Fruit fly (Drosophila melanogaster): ENCODE measurements around the gene vn.

The vn gene

DNA sequence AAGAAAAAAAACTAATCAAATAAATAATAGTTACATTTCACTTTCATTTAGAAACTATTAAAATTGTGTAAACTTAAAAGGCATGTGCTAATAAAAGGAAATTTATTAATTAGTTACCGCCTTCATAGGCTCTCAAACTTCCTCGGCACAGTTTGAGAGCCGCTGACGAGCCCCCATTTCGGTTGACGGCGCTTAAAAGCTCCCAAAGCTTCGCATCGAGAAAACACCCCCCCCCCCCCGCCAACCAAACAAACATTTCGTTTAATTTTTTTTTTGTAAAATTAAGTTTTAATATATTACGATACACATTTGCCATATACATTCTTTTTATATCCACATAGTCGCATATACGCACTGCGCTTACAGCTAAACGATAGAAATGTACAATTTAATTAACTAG lies 48.2 kb downstream of the vn start:
- TF ChIP-seq psq (GFP tag; optimal IDR thresholded peaks at IDR 0.05): no peak
- peak; percentile 15 for TF ChIP-seq Myc (optimal IDR thresholded peaks at IDR 0.05)

dm6 chr3L:5796493-5796998 lies 48.9 kb downstream of the vn start, which contains the start of gene Tektin-C:
Tektin-C (minus strand) TSS chr3L:5796543.
- TF ChIP-seq HLH106 (tag; optimal IDR thresholded peaks at IDR 0.05) (no peak), dmrt93B (GFP tag; optimal IDR thresholded peaks at IDR 0.05) (no peak), ey (GFP tag; optimal IDR thresholded peaks at IDR 0.05) (no peak), N (GFP tag; optimal IDR thresholded peaks at IDR 0.05) (no peak), CG32264 (GFP tag; optimal IDR thresholded peaks at IDR 0.05) (no peak)

DNA sequence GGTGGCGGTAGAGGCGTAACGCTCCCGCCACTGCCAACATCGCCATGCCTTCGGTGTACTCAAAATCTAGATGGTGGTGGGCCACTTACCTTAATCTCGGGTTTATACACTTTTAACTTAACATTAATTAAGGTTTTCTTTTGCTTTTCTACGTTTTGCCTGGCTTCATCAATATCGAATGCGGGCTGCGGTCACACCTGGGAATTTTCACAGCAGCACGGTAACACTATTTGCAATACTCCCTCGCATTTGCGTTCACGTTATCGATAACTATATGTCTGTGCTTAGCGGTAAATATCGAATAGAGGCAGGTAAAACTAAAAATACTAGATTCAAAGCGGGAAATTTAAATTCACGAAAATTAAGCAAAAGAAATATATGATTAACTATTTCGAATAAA lies 51.5 kb downstream of the vn start, which contains the start of gene Bre1:
Gene Bre1, minus strand, starts transcription at position 226 of the 400 bp plus-strand sequence.
- no peak for TF ChIP-seq h (GFP tag; optimal IDR thresholded peaks at IDR 0.05)

DNA sequence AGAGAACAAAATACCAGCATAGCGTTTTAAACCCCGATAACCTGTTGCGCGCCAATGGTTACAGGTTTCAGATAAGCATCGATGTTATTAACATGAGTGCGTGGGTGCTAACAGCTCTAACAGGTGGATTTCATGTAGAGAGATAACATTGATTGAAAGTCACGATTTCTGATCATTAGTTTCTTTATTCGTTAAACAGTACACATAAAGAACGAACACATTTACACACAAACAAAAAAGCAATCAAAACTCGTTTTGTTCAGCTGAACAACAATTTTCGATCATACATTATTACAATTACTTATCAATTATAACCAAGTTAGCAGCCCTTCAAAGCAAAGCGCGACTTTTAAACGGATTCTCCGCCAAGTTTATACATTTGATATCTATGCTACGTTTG lies 55.8 kb downstream of the vn start:
- TF ChIP-seq foxo (GFP tag; optimal IDR thresholded peaks at IDR 0.05): peak in 1 of 2 experiments; percentile 6
- TF ChIP-seq dmrt93B (GFP tag; optimal IDR thresholded peaks at IDR 0.05): no peak
- TF ChIP-seq woc (GFP tag; optimal IDR thresholded peaks at IDR 0.05): no peak
- TF ChIP-seq CG9705 (GFP tag; optimal IDR thresholded peaks at IDR 0.05): peak; percentile 23
- peak; percentile 30 for TF ChIP-seq fru (GFP tag; optimal IDR thresholded peaks at IDR 0.05)
- peak; percentile 32 for TF ChIP-seq OdsH (GFP tag; optimal IDR thresholded peaks at IDR 0.05)
- no peak for TF ChIP-seq br (GFP tag; optimal IDR thresholded peaks at IDR 0.05)
- no peak for TF ChIP-seq tai (GFP tag; optimal IDR thresholded peaks at IDR 0.05)
- no peak for TF ChIP-seq brk (GFP tag; optimal IDR thresholded peaks at IDR 0.05)
- peak; percentile 6 for TF ChIP-seq sv (GFP tag; optimal IDR thresholded peaks at IDR 0.05)
- peak; percentile 41 for TF ChIP-seq sage (GFP tag; optimal IDR thresholded peaks at IDR 0.05)
- no peak for TF ChIP-seq jim (GFP tag; optimal IDR thresholded peaks at IDR 0.05)
- no peak for TF ChIP-seq h (GFP tag; optimal IDR thresholded peaks at IDR 0.05)
- TF ChIP-seq CG32264 (GFP tag; optimal IDR thresholded peaks at IDR 0.05): peak; percentile 40
- TF ChIP-seq Hr78 (GFP tag; optimal IDR thresholded peaks at IDR 0.05): no peak
- peak; percentile 6 for TF ChIP-seq dsf (GFP tag; optimal IDR thresholded peaks at IDR 0.05; ENCODE audit: borderline replicate concordance)
- peak; percentile 31 for TF ChIP-seq Hr83 (GFP tag; optimal IDR thresholded peaks at IDR 0.05; ENCODE audit: poor library complexity, severe bottlenecking)
- peak; percentile 27 for TF ChIP-seq HLH106 (tag; optimal IDR thresholded peaks at IDR 0.05)
- peak; percentile 42 for TF ChIP-seq ey (GFP tag; optimal IDR thresholded peaks at IDR 0.05)

DNA sequence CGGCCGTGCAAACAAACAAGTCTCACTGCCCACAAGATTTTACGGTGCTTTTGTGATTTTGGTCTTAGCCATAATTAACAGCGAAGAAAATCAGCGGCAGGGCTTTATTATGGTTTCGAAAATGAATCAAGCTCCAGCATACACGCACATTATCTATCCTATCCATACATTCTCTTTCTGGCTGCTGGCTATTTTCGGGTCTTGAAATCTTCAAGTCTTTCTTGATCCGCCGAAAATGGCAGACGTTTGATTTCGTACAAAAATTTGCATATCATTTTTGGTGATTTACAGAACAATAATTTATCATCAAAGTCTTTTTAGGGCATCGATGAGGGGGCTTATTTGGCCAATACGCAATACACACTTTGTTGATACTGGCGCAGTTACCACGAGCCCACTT lies 56.6 kb downstream of the vn start:
- TF ChIP-seq jim (GFP tag; optimal IDR thresholded peaks at IDR 0.05): no peak
- no peak for TF ChIP-seq br (GFP tag; optimal IDR thresholded peaks at IDR 0.05)
- TF ChIP-seq CG9705 (GFP tag; optimal IDR thresholded peaks at IDR 0.05): no peak
- TF ChIP-seq CrebA (GFP tag; optimal IDR thresholded peaks at IDR 0.05; ENCODE audit: borderline replicate concordance): no peak
- no peak for TF ChIP-seq HLH106 (tag; optimal IDR thresholded peaks at IDR 0.05)
- TF ChIP-seq GATAd (GFP tag; optimal IDR thresholded peaks at IDR 0.05): no peak
- no peak for TF ChIP-seq brk (GFP tag; optimal IDR thresholded peaks at IDR 0.05)
- no peak for TF ChIP-seq dl (GFP tag; optimal IDR thresholded peaks at IDR 0.05; ENCODE audit: insufficient read depth in 1 of 2, partially characterized antibody in 2 of 2)
- no peak for TF ChIP-seq Hnf4 (GFP tag; optimal IDR thresholded peaks at IDR 0.05)

DNA sequence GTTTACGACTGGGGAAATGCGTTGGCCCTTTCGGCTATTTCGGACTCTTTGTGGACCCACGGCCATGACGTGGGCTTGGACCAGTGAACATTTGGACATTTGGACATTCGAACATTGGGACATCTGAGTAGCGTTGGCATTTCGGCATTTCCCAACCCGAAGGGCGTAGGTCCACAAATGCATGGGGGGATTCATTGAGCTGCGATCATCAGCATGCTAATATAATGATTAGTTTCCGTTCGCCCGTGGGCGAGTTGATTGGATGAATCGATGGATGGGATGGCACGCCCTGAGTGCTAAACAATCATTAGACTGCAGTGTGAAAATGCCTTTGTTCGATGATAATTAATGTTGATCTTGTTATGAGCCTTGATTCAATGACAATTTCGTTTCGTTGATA lies 58.0 kb downstream of the vn start:
- TF ChIP-seq dsf (GFP tag; optimal IDR thresholded peaks at IDR 0.05; ENCODE audit: borderline replicate concordance) (no peak), dl (GFP tag; optimal IDR thresholded peaks at IDR 0.05; ENCODE audit: insufficient read depth in 1 of 2, partially characterized antibody in 2 of 2) (no peak), sage (GFP tag; optimal IDR thresholded peaks at IDR 0.05) (no peak), N (GFP tag; optimal IDR thresholded peaks at IDR 0.05) (no peak), jim (GFP tag; optimal IDR thresholded peaks at IDR 0.05) (no peak), rgr (GFP tag; optimal IDR thresholded peaks at IDR 0.05) (no peak), Abd-B (GFP tag; optimal IDR thresholded peaks at IDR 0.05) (no peak), Hr78 (GFP tag; optimal IDR thresholded peaks at IDR 0.05) (no peak)

Data from whole organism, wandering third instar larva.